Worm (Caenorhabditis elegans) whole organism, L2 larva: ENCODE results near the gene C27D8.3.

ENCODE experiments used
- R02D3.7 ChIP-seq: fragments of 150-350 bp; optimal IDR thresholded peaks from 2 replicates; lab custom pipeline; 2014; ENCODE audit warnings: missing biosample characterization, missing genetic modification characterization
- ama-1 ChIP-seq: fragments of 150-350 bp; optimal IDR thresholded peaks from 2 replicates; lab custom pipeline; 2018; ENCODE audit warnings: inconsistent platforms
- ceh-82 ChIP-seq: fragments of 150-350 bp; optimal IDR thresholded peaks from 2 replicates; lab custom pipeline; 2014; ENCODE audit warnings: missing biosample characterization, missing genetic modification characterization
- egl-27 ChIP-seq: sonication (generic microtip); optimal IDR thresholded peaks from 3 replicates; lab custom pipeline; 2017; ENCODE audit warnings: missing biosample characterization, missing genetic modification reagents, missing genetic modification characterization
- nhr-237 ChIP-seq: fragments of 150-350 bp; optimal IDR thresholded peaks from 2 replicates; lab custom pipeline; 2014; ENCODE audit warnings: missing biosample characterization, missing genetic modification characterization

DNA sequence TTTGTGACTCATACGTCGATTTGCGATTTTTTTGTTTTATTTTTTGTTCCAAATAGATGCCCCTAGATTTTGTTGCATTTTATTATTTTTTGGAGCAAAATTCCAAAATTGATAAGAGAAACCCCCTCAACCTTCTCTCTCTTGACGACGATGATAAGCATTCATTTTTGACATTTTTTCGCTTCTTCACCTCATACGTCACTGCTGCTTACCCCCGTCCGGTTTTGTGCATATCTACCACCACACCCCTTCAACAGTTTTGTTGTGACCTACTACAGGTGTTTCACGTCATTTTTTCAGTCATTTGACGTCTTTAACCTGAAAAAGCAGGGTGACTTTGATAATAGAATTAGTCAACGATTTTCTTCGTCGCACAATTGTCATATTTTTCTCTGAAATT, 12.7 kb downstream of the C27D8.3 start:
- TF ChIP-seq ama-1 (lab: Kevin White, UChicago), result no peak
- TF ChIP-seq nhr-237 (tag; lab: Kevin White, UChicago), result no peak
- TF ChIP-seq ceh-82 (tag; lab: Kevin White, UChicago), result no peak
- no peak for TF ChIP-seq egl-27 (tag; lab: Kevin White, UChicago)
- TF ChIP-seq R02D3.7 (tag; lab: Kevin White, UChicago), result no peak
